ENCODE assay signal across 1 fruit fly cellular context in genomic region chr3L:16768001-16768652, dm6.
A peak's percentile ranks its signal among the peaks of the same experiment; 100 is the strongest.
TF ChIP-seq lines count a peak whose summit lies in the region.

No protein-coding gene starts in this region.

TF ChIP-seq in whole organism, embryonic, 481 proteins besides CTCF, POLR2A, EP300 and RAD21 (continued from another document and continues in another):
- TF ChIP-seq Ets97D (GFP tag; optimal IDR thresholded peaks at IDR 0.05; lab: Kevin White, UChicago) = no peak
- TF ChIP-seq vnd (GFP tag; IDR thresholded peaks at IDR 0.05; lab: Robert Waterston, UW; ENCODE audit: partially characterized antibody) = no peak
- peak; percentile 16 for TF ChIP-seq mam (GFP tag; optimal IDR thresholded peaks at IDR 0.05; lab: Kevin White, UChicago)
- peak; percentile 29 for TF ChIP-seq PHDP (tag; optimal IDR thresholded peaks at IDR 0.05; lab: Kevin White, UChicago)
- TF ChIP-seq Oaz (GFP tag; IDR thresholded peaks at IDR 0.05; lab: Robert Waterston, UW) = no peak
- TF ChIP-seq CG7963 (GFP tag; IDR thresholded peaks at IDR 0.05; lab: Robert Waterston, UW; ENCODE audit: partially characterized antibody) = no peak
- TF ChIP-seq CG9876 (GFP tag; optimal IDR thresholded peaks at IDR 0.05; lab: Kevin White, UChicago) = no peak
- TF ChIP-seq CG12391 (tag; optimal IDR thresholded peaks at IDR 0.05; lab: Kevin White, UChicago) = peak; percentile 45
- no peak for TF ChIP-seq CG12071 (GFP tag; optimal IDR thresholded peaks at IDR 0.05; lab: Kevin White, UChicago)
- TF ChIP-seq ttk (GFP tag; IDR thresholded peaks at IDR 0.05; lab: Robert Waterston, UW) = peak; percentile 15; the same call in 1 of the 2 replicates
- no peak for TF ChIP-seq dan (GFP tag; IDR thresholded peaks at IDR 0.05; lab: Robert Waterston, UW)
- TF ChIP-seq CG8388 (GFP tag; optimal IDR thresholded peaks at IDR 0.05; lab: Kevin White, UChicago) = peak; percentile 53
- TF ChIP-seq peb (GFP tag; IDR thresholded peaks at IDR 0.05; lab: Robert Waterston, UW) = no peak
- TF ChIP-seq CG30431 (GFP tag; optimal IDR thresholded peaks at IDR 0.05; lab: Kevin White, UChicago) = peak; percentile 15
- TF ChIP-seq fu2 (GFP tag; optimal IDR thresholded peaks at IDR 0.05; lab: Kevin White, UChicago) = no peak
- peak; percentile 94 for TF ChIP-seq sens (GFP tag; lab: Kevin White, UChicago)
- no peak for TF ChIP-seq CG10565 (GFP tag; optimal IDR thresholded peaks at IDR 0.05; lab: Kevin White, UChicago)
- TF ChIP-seq CG13296 (GFP tag; optimal IDR thresholded peaks at IDR 0.05; lab: Kevin White, UChicago) = no peak
- no peak for TF ChIP-seq Lim3 (GFP tag; IDR thresholded peaks at IDR 0.05; lab: Robert Waterston, UW)
- TF ChIP-seq CG14050 (GFP tag; IDR thresholded peaks at IDR 0.05; lab: Robert Waterston, UW) = no peak; the same call in 2 of the 3 replicates
- no peak for TF ChIP-seq CG11247 (GFP tag; IDR thresholded peaks at IDR 0.05; lab: Robert Waterston, UW)
- no peak for TF ChIP-seq CG32767 (GFP tag; IDR thresholded peaks at IDR 0.05; lab: Robert Waterston, UW)
- TF ChIP-seq CG6813 (GFP tag; optimal IDR thresholded peaks at IDR 0.05; lab: Kevin White, UChicago) = peak; percentile 5
- no peak for TF ChIP-seq CG9609 (GFP tag; optimal IDR thresholded peaks at IDR 0.05; lab: Kevin White, UChicago)
- peak; percentile 14 for TF ChIP-seq jumu (GFP tag; optimal IDR thresholded peaks at IDR 0.05; lab: Kevin White, UChicago)
- no peak for TF ChIP-seq Sry-β (GFP tag; optimal IDR thresholded peaks at IDR 0.05; lab: Kevin White, UChicago)
- no peak for TF ChIP-seq BtbVII (GFP tag; optimal IDR thresholded peaks at IDR 0.05; lab: Kevin White, UChicago)
- no peak for TF ChIP-seq CG10543 (GFP tag; optimal IDR thresholded peaks at IDR 0.05; lab: Kevin White, UChicago)
- no peak for TF ChIP-seq Poxn (GFP tag; IDR thresholded peaks at IDR 0.05; lab: Robert Waterston, UW)
- TF ChIP-seq zen (tag; optimal IDR thresholded peaks at IDR 0.05; lab: Kevin White, UChicago) = peak; percentile 74
- no peak for TF ChIP-seq CG15269 (tag; optimal IDR thresholded peaks at IDR 0.05; lab: Kevin White, UChicago)
- TF ChIP-seq Nf-YC (tag; optimal IDR thresholded peaks at IDR 0.05; lab: Kevin White, UChicago) = no peak
- TF ChIP-seq CG13894 (tag; optimal IDR thresholded peaks at IDR 0.05; lab: Kevin White, UChicago) = no peak
- no peak for TF ChIP-seq Fer3 (tag; optimal IDR thresholded peaks at IDR 0.05; lab: Kevin White, UChicago)
- no peak for TF ChIP-seq Fer1 (GFP tag; optimal IDR thresholded peaks at IDR 0.05; lab: Kevin White, UChicago)
- no peak for TF ChIP-seq CG17568 (GFP tag; optimal IDR thresholded peaks at IDR 0.05; lab: Kevin White, UChicago)
- TF ChIP-seq CG7556 (GFP tag; optimal IDR thresholded peaks at IDR 0.05; lab: Kevin White, UChicago) = no peak
- TF ChIP-seq exex (tag; optimal IDR thresholded peaks at IDR 0.05; lab: Kevin White, UChicago) = no peak
- no peak for TF ChIP-seq sqz (GFP tag; optimal IDR thresholded peaks at IDR 0.05; lab: Kevin White, UChicago)
- no peak for TF ChIP-seq jing (GFP tag; optimal IDR thresholded peaks at IDR 0.05; lab: Kevin White, UChicago)
- peak; percentile 1 for TF ChIP-seq Hmr (GFP tag; optimal IDR thresholded peaks at IDR 0.05; lab: Kevin White, UChicago)
- no peak for TF ChIP-seq tx (GFP tag; optimal IDR thresholded peaks at IDR 0.05; lab: Kevin White, UChicago)
- no peak for TF ChIP-seq CG6765 (GFP tag; optimal IDR thresholded peaks at IDR 0.05; lab: Kevin White, UChicago)
- no peak for TF ChIP-seq ham (GFP tag; IDR thresholded peaks at IDR 0.05; lab: Robert Waterston, UW)
- TF ChIP-seq Ets65A (GFP tag; lab: Kevin White, UChicago) = peak; percentile 79
- TF ChIP-seq CG18764 (GFP tag; optimal IDR thresholded peaks at IDR 0.05; lab: Kevin White, UChicago) = no peak
- TF ChIP-seq Mad (GFP tag; optimal IDR thresholded peaks at IDR 0.05; lab: Kevin White, UChicago) = peak; percentile 29
- TF ChIP-seq CG17612 (GFP tag; IDR thresholded peaks at IDR 0.05; lab: Robert Waterston, UW) = no peak
- no peak for TF ChIP-seq Bteb2 (GFP tag; optimal IDR thresholded peaks at IDR 0.05; lab: Kevin White, UChicago)
- no peak for TF ChIP-seq CG2199 (GFP tag; IDR thresholded peaks at IDR 0.05; lab: Robert Waterston, UW)
- TF ChIP-seq Jarid2 (GFP tag; optimal IDR thresholded peaks at IDR 0.05; lab: Kevin White, UChicago) = no peak
- no peak for TF ChIP-seq CoRest (tag; optimal IDR thresholded peaks at IDR 0.05; lab: Kevin White, UChicago)
- no peak for TF ChIP-seq Six4 (GFP tag; optimal IDR thresholded peaks at IDR 0.05; lab: Kevin White, UChicago)
- peak; percentile 34 for TF ChIP-seq org-1 (GFP tag; optimal IDR thresholded peaks at IDR 0.05; lab: Kevin White, UChicago)
- no peak for TF ChIP-seq CkIIα-i1 (GFP tag; IDR thresholded peaks at IDR 0.05; lab: Robert Waterston, UW)
- TF ChIP-seq onecut (GFP tag; IDR thresholded peaks at IDR 0.05; lab: Robert Waterston, UW) = 0 out of 2 replicates have a peak, but pooled peaks have one; percentile 12
- no peak for TF ChIP-seq CG9215 (GFP tag; IDR thresholded peaks at IDR 0.05; lab: Robert Waterston, UW)
- TF ChIP-seq CG32532 (GFP tag; IDR thresholded peaks at IDR 0.05; lab: Robert Waterston, UW) = no peak
- TF ChIP-seq CG2116 (GFP tag; optimal IDR thresholded peaks at IDR 0.05; lab: Kevin White, UChicago) = no peak
- TF ChIP-seq CG8290 (GFP tag; optimal IDR thresholded peaks at IDR 0.05; lab: Kevin White, UChicago) = no peak
- TF ChIP-seq CG8290 (tag; optimal IDR thresholded peaks at IDR 0.05; lab: Kevin White, UChicago) = peak in 1 of 2 experiments; percentile 57
- TF ChIP-seq CG16815 (GFP tag; optimal IDR thresholded peaks at IDR 0.05; lab: Kevin White, UChicago) = peak; percentile 40
- no peak for TF ChIP-seq luna (GFP tag; optimal IDR thresholded peaks at IDR 0.05; lab: Kevin White, UChicago)
- no peak for TF ChIP-seq ssp (GFP tag; IDR thresholded peaks at IDR 0.05; lab: Robert Waterston, UW)
- peak; percentile 49; the same call in 2 of the 3 replicates for TF ChIP-seq tgo (GFP tag; IDR thresholded peaks at IDR 0.05; lab: Robert Waterston, UW)
- no peak for TF ChIP-seq CG34224 (GFP tag; IDR thresholded peaks at IDR 0.05; lab: Robert Waterston, UW; ENCODE audit: partially characterized antibody)
- TF ChIP-seq slbo (GFP tag; IDR thresholded peaks at IDR 0.05; lab: Robert Waterston, UW) = peak; percentile 9; the same call in 1 of the 2 replicates
- no peak for TF ChIP-seq p53 (GFP tag; optimal IDR thresholded peaks at IDR 0.05; lab: Kevin White, UChicago)
- no peak for TF ChIP-seq eyg (GFP tag; optimal IDR thresholded peaks at IDR 0.05; lab: Kevin White, UChicago)
- no peak for TF ChIP-seq Spps (tag; optimal IDR thresholded peaks at IDR 0.05; lab: Kevin White, UChicago)
- no peak for TF ChIP-seq CG1647 (GFP tag; optimal IDR thresholded peaks at IDR 0.05; lab: Kevin White, UChicago)
- no peak for TF ChIP-seq CG15073 (GFP tag; optimal IDR thresholded peaks at IDR 0.05; lab: Kevin White, UChicago)
- TF ChIP-seq emc (GFP tag; optimal IDR thresholded peaks at IDR 0.05; lab: Kevin White, UChicago) = no peak
- TF ChIP-seq Hmx (GFP tag; optimal IDR thresholded peaks at IDR 0.05; lab: Kevin White, UChicago) = no peak
- TF ChIP-seq sob (GFP tag; IDR thresholded peaks at IDR 0.05; lab: Robert Waterston, UW) = no peak; the same call in 1 of the 2 replicates
- 0 out of 3 replicates have a peak, but pooled peaks have one; percentile 18 for TF ChIP-seq CG11695 (GFP tag; IDR thresholded peaks at IDR 0.05; lab: Robert Waterston, UW)
- TF ChIP-seq br (optimal IDR thresholded peaks at IDR 0.05; lab: Kevin White, UChicago) = no peak
- TF ChIP-seq CG15696 (tag; optimal IDR thresholded peaks at IDR 0.05; lab: Kevin White, UChicago) = peak; percentile 66
- TF ChIP-seq CG31441 (GFP tag; IDR thresholded peaks at IDR 0.05; lab: Robert Waterston, UW) = peak; percentile 44
- no peak for TF ChIP-seq crc (GFP tag; optimal IDR thresholded peaks at IDR 0.05; lab: Kevin White, UChicago)
- TF ChIP-seq CG12942 (GFP tag; optimal IDR thresholded peaks at IDR 0.05; lab: Kevin White, UChicago) = no peak
- TF ChIP-seq Gsc (GFP tag; IDR thresholded peaks at IDR 0.05; lab: Robert Waterston, UW) = no peak
- TF ChIP-seq cg (GFP tag; optimal IDR thresholded peaks at IDR 0.05; lab: Kevin White, UChicago) = no peak
- no peak for TF ChIP-seq CG3726 (GFP tag; IDR thresholded peaks at IDR 0.05; lab: Robert Waterston, UW)
- peak; percentile 23 for TF ChIP-seq tio (GFP tag; optimal IDR thresholded peaks at IDR 0.05; lab: Kevin White, UChicago)
- TF ChIP-seq CG4707 (GFP tag; optimal IDR thresholded peaks at IDR 0.05; lab: Kevin White, UChicago) = no peak
- TF ChIP-seq CG31388 (GFP tag; optimal IDR thresholded peaks at IDR 0.05; lab: Kevin White, UChicago) = no peak
- no peak for TF ChIP-seq Atf-2 (GFP tag; optimal IDR thresholded peaks at IDR 0.05; lab: Kevin White, UChicago)
- no peak for TF ChIP-seq dimm (GFP tag; IDR thresholded peaks at IDR 0.05; lab: Robert Waterston, UW)
- TF ChIP-seq Eip74EF (GFP tag; optimal IDR thresholded peaks at IDR 0.05; lab: Kevin White, UChicago) = no peak
- peak; percentile 88 for TF ChIP-seq pros (GFP tag; optimal IDR thresholded peaks at IDR 0.05; lab: Kevin White, UChicago)
- TF ChIP-seq Ravus (GFP tag; IDR thresholded peaks at IDR 0.05; lab: Robert Waterston, UW) = no peak
- TF ChIP-seq lab (GFP tag; optimal IDR thresholded peaks at IDR 0.05; lab: Kevin White, UChicago) = no peak
- TF ChIP-seq gsb (GFP tag; IDR thresholded peaks at IDR 0.05; lab: Robert Waterston, UW) = no peak
- TF ChIP-seq klu (GFP tag; IDR thresholded peaks at IDR 0.05; lab: Robert Waterston, UW) = no peak
- no peak for TF ChIP-seq CG31224 (GFP tag; IDR thresholded peaks at IDR 0.05; lab: Robert Waterston, UW)
- TF ChIP-seq CG2202 (tag; optimal IDR thresholded peaks at IDR 0.05; lab: Kevin White, UChicago) = no peak
- TF ChIP-seq amos (GFP tag; IDR thresholded peaks at IDR 0.05; lab: Robert Waterston, UW; ENCODE audit: partially characterized antibody) = no peak
- no peak for TF ChIP-seq CG11085 (GFP tag; IDR thresholded peaks at IDR 0.05; lab: Robert Waterston, UW)
- no peak for TF ChIP-seq al (GFP tag; IDR thresholded peaks at IDR 0.05; lab: Robert Waterston, UW)
- TF ChIP-seq ci (GFP tag; IDR thresholded peaks at IDR 0.05; lab: Robert Waterston, UW) = 0 out of 3 replicates have a peak, but pooled peaks have one; percentile 37
- TF ChIP-seq Ssrp (tag; optimal IDR thresholded peaks at IDR 0.05; lab: Kevin White, UChicago) = peak; percentile 27
- TF ChIP-seq CG2875 (GFP tag; optimal IDR thresholded peaks at IDR 0.05; lab: Kevin White, UChicago) = no peak
- TF ChIP-seq H2.0 (GFP tag; IDR thresholded peaks at IDR 0.05; lab: Robert Waterston, UW) = no peak
- TF ChIP-seq CG4282 (GFP tag; optimal IDR thresholded peaks at IDR 0.05; lab: Kevin White, UChicago) = no peak
- peak; percentile 25 for TF ChIP-seq CG4820 (GFP tag; optimal IDR thresholded peaks at IDR 0.05; lab: Kevin White, UChicago)
- peak; percentile 41 for TF ChIP-seq dmrt99B (tag; optimal IDR thresholded peaks at IDR 0.05; lab: Kevin White, UChicago)
- TF ChIP-seq dmrt11E (tag; optimal IDR thresholded peaks at IDR 0.05; lab: Kevin White, UChicago) = peak; percentile 69
- peak; percentile 52; the same call in 1 of the 2 replicates for TF ChIP-seq ara (GFP tag; IDR thresholded peaks at IDR 0.05; lab: Robert Waterston, UW)
- TF ChIP-seq Stat92E (GFP tag; optimal IDR thresholded peaks at IDR 0.05; lab: Kevin White, UChicago) = no peak
- no peak for TF ChIP-seq Dll (GFP tag; IDR thresholded peaks at IDR 0.05; lab: Robert Waterston, UW; ENCODE audit: partially characterized antibody)
- TF ChIP-seq CG33557 (GFP tag; optimal IDR thresholded peaks at IDR 0.05; lab: Kevin White, UChicago) = no peak
- no peak for TF ChIP-seq H15 (GFP tag; IDR thresholded peaks at IDR 0.05; lab: Robert Waterston, UW)
- TF ChIP-seq Hr51 (GFP tag; optimal IDR thresholded peaks at IDR 0.05; lab: Kevin White, UChicago) = peak in 1 of 2 experiments; percentile 23
- TF ChIP-seq CG7786 (GFP tag; optimal IDR thresholded peaks at IDR 0.05; lab: Kevin White, UChicago) = no peak
- TF ChIP-seq CG2678 (tag; optimal IDR thresholded peaks at IDR 0.05; lab: Kevin White, UChicago) = peak; percentile 50
- no peak for TF ChIP-seq Elba2 (GFP tag; optimal IDR thresholded peaks at IDR 0.05; lab: Kevin White, UChicago)
- no peak for TF ChIP-seq pfk (GFP tag; optimal IDR thresholded peaks at IDR 0.05; lab: Kevin White, UChicago)
- TF ChIP-seq tup (GFP tag; optimal IDR thresholded peaks at IDR 0.05; lab: Kevin White, UChicago) = no peak
- peak; percentile 48 for TF ChIP-seq CG12769 (tag; optimal IDR thresholded peaks at IDR 0.05; lab: Kevin White, UChicago)
- 0 out of 2 replicates have a peak, but pooled peaks have one; percentile 22 for TF ChIP-seq Rx (GFP tag; IDR thresholded peaks at IDR 0.05; lab: Robert Waterston, UW)
- TF ChIP-seq CG1792 (GFP tag; optimal IDR thresholded peaks at IDR 0.05; lab: Kevin White, UChicago) = no peak
- TF ChIP-seq CG12219 (GFP tag; optimal IDR thresholded peaks at IDR 0.05; lab: Kevin White, UChicago) = no peak
- peak; percentile 66 for TF ChIP-seq CG18262 (tag; optimal IDR thresholded peaks at IDR 0.05; lab: Kevin White, UChicago)
- peak in 1 of 2 experiments; percentile 27 for TF ChIP-seq insv (GFP tag; optimal IDR thresholded peaks at IDR 0.05; lab: Kevin White, UChicago)
- TF ChIP-seq Atf6 (GFP tag; IDR thresholded peaks at IDR 0.05; lab: Robert Waterston, UW) = no peak
- no peak for TF ChIP-seq Nf-YA (GFP tag; IDR thresholded peaks at IDR 0.05; lab: Robert Waterston, UW)
- no peak for TF ChIP-seq Optix (GFP tag; IDR thresholded peaks at IDR 0.05; lab: Robert Waterston, UW)
- peak; percentile 49 for TF ChIP-seq unpg (GFP tag; optimal IDR thresholded peaks at IDR 0.05; lab: Kevin White, UChicago)
- peak; percentile 15 for TF ChIP-seq Kr (GFP tag; optimal IDR thresholded peaks at IDR 0.05; lab: Kevin White, UChicago)
- TF ChIP-seq Mes4 (GFP tag; optimal IDR thresholded peaks at IDR 0.05; lab: Kevin White, UChicago) = no peak
- TF ChIP-seq CG10267 (tag; optimal IDR thresholded peaks at IDR 0.05; lab: Kevin White, UChicago) = peak; percentile 42
- TF ChIP-seq Hey (tag; optimal IDR thresholded peaks at IDR 0.05; lab: Kevin White, UChicago) = no peak
- TF ChIP-seq wek (GFP tag; optimal IDR thresholded peaks at IDR 0.05; lab: Kevin White, UChicago) = no peak
- TF ChIP-seq CG14860 (GFP tag; IDR thresholded peaks at IDR 0.05; lab: Robert Waterston, UW; ENCODE audit: partially characterized antibody) = peak; percentile 53; the same call in 2 of the 3 replicates
- 0 out of 2 replicates have a peak, but pooled peaks have one; percentile 44 for TF ChIP-seq CG14441 (GFP tag; IDR thresholded peaks at IDR 0.05; lab: Robert Waterston, UW)
- no peak for TF ChIP-seq Hr78 (GFP tag; optimal IDR thresholded peaks at IDR 0.05; lab: Kevin White, UChicago)
